Worm (Caenorhabditis elegans) whole organism, L4 larva: Measurements from ENCODE around the gene skat-1.
A peak's percentile ranks its signal among the peaks of the same experiment; 100 is the strongest.

Experiments used
- F10B5.3 ChIP-seq: sonication (generic microtip); optimal IDR thresholded peaks from 2 replicates; lab custom pipeline; 2016; ENCODE audit warnings: mild to moderate bottlenecking, missing genetic modification characterization, missing compliant biosample characterization
- F26F4.8 ChIP-seq: fragments of 200-800 bp; sonication (Bioruptor generic); conservative IDR thresholded peaks from 2 replicates; pipeline ENCODE4 v1.3.6; 2022; ENCODE audit warnings: missing genetic modification characterization, missing compliant biosample characterization
- aha-1 ChIP-seq: fragments of 150-350 bp; peaks from one replicate; lab custom pipeline; 2014; ENCODE audit warnings: missing biosample characterization, missing genetic modification characterization
- ama-1 ChIP-seq: fragments of 150-350 bp; optimal IDR thresholded peaks from 2 replicates; lab custom pipeline; 2014; ENCODE audit warnings: inconsistent platforms, mixed read lengths
- ceh-28 ChIP-seq: fragments of 150-350 bp; optimal IDR thresholded peaks from 2 replicates; lab custom pipeline; 2014; ENCODE audit warnings: missing biosample characterization, missing genetic modification reagents, missing genetic modification characterization
- ceh-32 ChIP-seq: sonication (generic microtip); optimal IDR thresholded peaks from 2 replicates; lab custom pipeline; 2016; ENCODE audit warnings: mild to moderate bottlenecking, missing genetic modification characterization, missing compliant biosample characterization; ENCODE audit not compliant: poor library complexity
- ces-1 ChIP-seq: fragments of 150-350 bp; sonication (generic microtip); optimal IDR thresholded peaks from 4 replicates; lab custom pipeline; 2014; ENCODE audit warnings: missing biosample characterization, missing genetic modification reagents, missing genetic modification characterization
- cey-2 ChIP-seq: sonication (generic microtip); optimal IDR thresholded peaks from 3 replicates; lab custom pipeline; 2017; ENCODE audit warnings: missing genetic modification characterization, mild to moderate bottlenecking, missing compliant biosample characterization, antibody characterized with exemption, borderline replicate concordance; ENCODE audit not compliant: insufficient read depth
- ctbp-1 ChIP-seq: fragments of 200-800 bp; sonication (Bioruptor generic); IDR thresholded peaks from 2 replicates; pipeline ENCODE4 v1.3.6; 2022; ENCODE audit warnings: missing genetic modification reagents, missing genetic modification characterization, missing compliant biosample characterization
- fkh-10 ChIP-seq: fragments of 150-350 bp; optimal IDR thresholded peaks from 2 replicates; lab custom pipeline; 2014; ENCODE audit warnings: missing biosample characterization, missing genetic modification reagents, missing genetic modification characterization
- gei-8 ChIP-seq: fragments of 200-800 bp; sonication (Bioruptor generic); optimal IDR thresholded peaks from 2 replicates; lab custom pipeline; 2018; ENCODE audit warnings: mild to moderate bottlenecking, missing genetic modification characterization, missing compliant biosample characterization
- hlh-11 ChIP-seq: fragments of 200-800 bp; sonication (Bioruptor generic); optimal IDR thresholded peaks from 2 replicates; lab custom pipeline; 2018; ENCODE audit warnings: mild to moderate bottlenecking, missing genetic modification characterization, missing compliant biosample characterization
- hlh-30 ChIP-seq: sonication (generic microtip); optimal IDR thresholded peaks from 2 replicates; lab custom pipeline; 2017; ENCODE audit warnings: antibody characterized with exemption, mild to moderate bottlenecking, missing genetic modification characterization, missing compliant biosample characterization; ENCODE audit not compliant: insufficient read depth
- lim-7 ChIP-seq: fragments of 200-800 bp; sonication (Bioruptor generic); IDR thresholded peaks from 2 replicates; pipeline ENCODE4 v1.3.6; 2022; ENCODE audit warnings: missing genetic modification characterization, missing compliant biosample characterization
- lin-1 ChIP-seq: fragments of 200-800 bp; sonication (Bioruptor generic); IDR thresholded peaks from 2 replicates; pipeline ENCODE4 v1.3.6; 2022; ENCODE audit warnings: missing genetic modification reagents, missing genetic modification characterization, missing compliant biosample characterization
- lin-13 ChIP-seq: fragments of 150-350 bp; optimal IDR thresholded peaks from 2 replicates; lab custom pipeline; 2014; ENCODE audit warnings: missing biosample characterization, missing genetic modification reagents, missing genetic modification characterization
- lin-15B ChIP-seq: fragments of 150-350 bp; sonication (generic microtip); optimal IDR thresholded peaks from 3 replicates; lab custom pipeline; 2014; ENCODE audit warnings: missing biosample characterization, missing genetic modification characterization
- lin-39 ChIP-seq: fragments of 150-350 bp; optimal IDR thresholded peaks from 2 replicates; lab custom pipeline; 2014; ENCODE audit warnings: missing biosample characterization, missing genetic modification reagents, missing genetic modification characterization
- lsy-2 ChIP-seq, 2 experiments: fragments of 150-350 bp in 1 of 2; sonication (generic microtip) in 1 of 2; optimal IDR thresholded peaks; 2 replicates each; lab custom pipeline; 2014 to 2017; ENCODE audit warnings: missing biosample characterization in 2 of 2, missing genetic modification characterization in 2 of 2
- madf-5 ChIP-seq, 2 experiments: fragments of 200-800 bp; sonication (Bioruptor generic); IDR thresholded peaks; 2 replicates each; pipeline ENCODE4 v1.3.6; 2022; ENCODE audit warnings: missing compliant biosample characterization in 2 of 2, missing genetic modification characterization in 2 of 2
- mdt-29 ChIP-seq: fragments of 200-800 bp; sonication (Bioruptor generic); IDR thresholded peaks from 2 replicates; pipeline ENCODE4 v1.3.6; 2022; ENCODE audit warnings: missing genetic modification reagents, missing genetic modification characterization, missing compliant biosample characterization
- mes-2 ChIP-seq: sonication (generic microtip); optimal IDR thresholded peaks from 2 replicates; lab custom pipeline; 2016; ENCODE audit warnings: missing genotype, mild to moderate bottlenecking, missing genetic modification characterization, missing compliant biosample characterization; ENCODE audit not compliant: poor library complexity, severe bottlenecking
- mxl-2 ChIP-seq: fragments of 200-800 bp; sonication (Bioruptor generic); conservative IDR thresholded peaks from 2 replicates; pipeline ENCODE4 v1.3.6; 2022; ENCODE audit warnings: missing genetic modification reagents, missing genetic modification characterization, missing compliant biosample characterization
- mxl-3 ChIP-seq: fragments of 200-800 bp; sonication (Bioruptor generic); optimal IDR thresholded peaks from 2 replicates; lab custom pipeline; 2018; ENCODE audit warnings: mild to moderate bottlenecking, missing genetic modification characterization, missing compliant biosample characterization
- nhr-11 ChIP-seq: fragments of 150-350 bp; optimal IDR thresholded peaks from 2 replicates; lab custom pipeline; 2014; ENCODE audit warnings: missing biosample characterization, missing genetic modification characterization
- nhr-25 ChIP-seq: sonication (generic microtip); optimal IDR thresholded peaks from 2 replicates; lab custom pipeline; 2017; ENCODE audit warnings: missing genetic modification characterization, mild to moderate bottlenecking, missing compliant biosample characterization, antibody characterized with exemption, moderate library complexity, borderline replicate concordance; ENCODE audit not compliant: insufficient read depth
- nhr-28 ChIP-seq: fragments of 150-350 bp; optimal IDR thresholded peaks from 2 replicates; lab custom pipeline; 2014; ENCODE audit warnings: missing biosample characterization, missing genetic modification characterization
- nhr-48 ChIP-seq: sonication (generic microtip); optimal IDR thresholded peaks from 2 replicates; lab custom pipeline; 2016; ENCODE audit warnings: mild to moderate bottlenecking, missing genetic modification characterization, missing compliant biosample characterization
- nhr-6 ChIP-seq: fragments of 150-350 bp; optimal IDR thresholded peaks from 2 replicates; lab custom pipeline; 2014; ENCODE audit warnings: missing biosample characterization, missing genetic modification characterization
- nhr-76 ChIP-seq: fragments of 150-350 bp; optimal IDR thresholded peaks from 2 replicates; lab custom pipeline; 2014; ENCODE audit warnings: missing biosample characterization, missing genetic modification characterization
- nhr-77 ChIP-seq: fragments of 150-350 bp; optimal IDR thresholded peaks from 2 replicates; lab custom pipeline; 2014; ENCODE audit warnings: missing biosample characterization, missing genetic modification characterization
- pha-4 ChIP-seq, 2 experiments: fragments of 150-350 bp in 1 of 2; fragments of 200-800 bp in 1 of 2; sonication (Bioruptor generic) in 1 of 2; IDR thresholded peaks in 1 of 2; optimal IDR thresholded peaks in 1 of 2; 2 replicates each; pipeline versions ENCODE4 v1.3.6 to Lab custom; 2014 to 2022; ENCODE audit warnings: missing genetic modification characterization in 2 of 2, missing genetic modification reagents in 2 of 2, missing biosample characterization in 1 of 2, missing compliant biosample characterization in 1 of 2
- php-3 ChIP-seq: fragments of 200-800 bp; sonication (Bioruptor generic); IDR thresholded peaks from 2 replicates; pipeline ENCODE4 v1.3.6; 2022; ENCODE audit warnings: missing genetic modification reagents, missing genetic modification characterization, missing compliant biosample characterization
- rbr-2 ChIP-seq: sonication (generic microtip); optimal IDR thresholded peaks from 2 replicates; lab custom pipeline; 2016; ENCODE audit warnings: missing genotype, missing genetic modification characterization, missing compliant biosample characterization
- set-16 ChIP-seq: fragments of 200-800 bp; sonication (Bioruptor generic); IDR thresholded peaks from 2 replicates; pipeline ENCODE4 v1.3.6; 2022; ENCODE audit warnings: missing genetic modification reagents, missing genetic modification characterization, missing compliant biosample characterization
- spr-1 ChIP-seq: sonication (generic microtip); optimal IDR thresholded peaks from 2 replicates; lab custom pipeline; 2016; ENCODE audit warnings: mild to moderate bottlenecking, missing genetic modification characterization, missing compliant biosample characterization
- spr-3 ChIP-seq: fragments of 200-800 bp; sonication (Bioruptor generic); optimal IDR thresholded peaks from 2 replicates; lab custom pipeline; 2018; ENCODE audit warnings: mild to moderate bottlenecking, missing genetic modification characterization, missing compliant biosample characterization
- tag-97 ChIP-seq: fragments of 200-800 bp; sonication (Bioruptor generic); IDR thresholded peaks from 2 replicates; pipeline ENCODE4 v1.3.6; 2022; ENCODE audit warnings: missing genetic modification characterization, missing compliant biosample characterization
- unc-62 ChIP-seq, 3 experiments: fragments of 150-350 bp in 1 of 3; sonication (generic microtip); optimal IDR thresholded peaks in 2 of 3; peaks in 1 of 3; 1 replicate in 1 of 3; 2 replicates in 2 of 3; lab custom pipeline; 2014 to 2017; ENCODE audit warnings: missing biosample characterization in 3 of 3, missing genetic modification characterization in 3 of 3, missing genetic modification reagents in 3 of 3, missing genotype in 1 of 3
- vab-7 ChIP-seq: fragments of 200-800 bp; sonication (Bioruptor generic); IDR thresholded peaks from 2 replicates; pipeline ENCODE4 v1.3.6; 2022; ENCODE audit warnings: missing genetic modification reagents, missing genetic modification characterization, missing compliant biosample characterization
- zfp-2 ChIP-seq: sonication (generic microtip); optimal IDR thresholded peaks from 2 replicates; lab custom pipeline; 2016; ENCODE audit warnings: mild to moderate bottlenecking, missing genetic modification characterization, missing compliant biosample characterization
- zfp-3 ChIP-seq: fragments of 200-800 bp; sonication (Bioruptor generic); conservative IDR thresholded peaks from 2 replicates; pipeline ENCODE4 v1.3.6; 2022; ENCODE audit warnings: missing genetic modification reagents, missing genetic modification characterization, missing compliant biosample characterization
- zip-11 ChIP-seq: fragments of 200-800 bp; sonication (Bioruptor generic); IDR thresholded peaks from 2 replicates; pipeline ENCODE4 v1.3.6; 2022; ENCODE audit warnings: missing genetic modification characterization, missing compliant biosample characterization
- zip-2 ChIP-seq: fragments of 150-350 bp; optimal IDR thresholded peaks from 2 replicates; lab custom pipeline; 2014; ENCODE audit warnings: missing biosample characterization, missing genetic modification characterization
- ztf-11 ChIP-seq: fragments of 150-350 bp; optimal IDR thresholded peaks from 2 replicates; lab custom pipeline; 2014; ENCODE audit warnings: missing biosample characterization, missing genetic modification characterization

Gene skat-1

ce11 chrIII:8983811-8984210 is 12.8 kb downstream of the skat-1 start (continued):
- no peak for TF ChIP-seq ctbp-1 (GFP tag; lab: Robert Waterston, UW)
- TF ChIP-seq, all 104 proteins: peak for 16

ce11 chrIII:8983135-8983534 is 13.5 kb downstream of the skat-1 start:
- TF ChIP-seq nhr-25 (tag; lab: Kevin White, UChicago) (peak; percentile 41), hlh-11 (tag; lab: Kevin White, UChicago) (no peak), tag-97 (GFP tag; lab: Robert Waterston, UW) (no peak), mxl-3 (GFP tag; lab: Kevin White, UChicago) (peak; percentile 6), vab-7 (GFP tag; lab: Robert Waterston, UW) (no peak), nhr-48 (no peak), set-16 (GFP tag; lab: Robert Waterston, UW) (no peak), ceh-28 (tag; lab: Kevin White, UChicago) (no peak), spr-1 (tag; lab: Kevin White, UChicago) (no peak), fkh-10 (GFP tag; lab: Kevin White, UChicago) (no peak), unc-62 (GFP tag; optimal IDR thresholded peaks at IDR 0.05 in 1 of 2; lab: Kevin White, UChicago) (peak in 1 of 2 experiments; percentile 96), unc-62 (tag; optimal IDR thresholded peaks at IDR 0.05; lab: Kevin White, UChicago) (no peak), zip-11 (GFP tag; lab: Robert Waterston, UW) (no peak), pha-4 (GFP tag; IDR thresholded peaks at IDR 0.05; lab: Robert Waterston, UW) (no peak), pha-4 (tag; optimal IDR thresholded peaks at IDR 0.05; lab: Kevin White, UChicago) (no peak), nhr-28 (peak; percentile 19), ctbp-1 (GFP tag; lab: Robert Waterston, UW) (0 out of 2 replicates have a peak, but pooled peaks have one; percentile 11)

DNA sequence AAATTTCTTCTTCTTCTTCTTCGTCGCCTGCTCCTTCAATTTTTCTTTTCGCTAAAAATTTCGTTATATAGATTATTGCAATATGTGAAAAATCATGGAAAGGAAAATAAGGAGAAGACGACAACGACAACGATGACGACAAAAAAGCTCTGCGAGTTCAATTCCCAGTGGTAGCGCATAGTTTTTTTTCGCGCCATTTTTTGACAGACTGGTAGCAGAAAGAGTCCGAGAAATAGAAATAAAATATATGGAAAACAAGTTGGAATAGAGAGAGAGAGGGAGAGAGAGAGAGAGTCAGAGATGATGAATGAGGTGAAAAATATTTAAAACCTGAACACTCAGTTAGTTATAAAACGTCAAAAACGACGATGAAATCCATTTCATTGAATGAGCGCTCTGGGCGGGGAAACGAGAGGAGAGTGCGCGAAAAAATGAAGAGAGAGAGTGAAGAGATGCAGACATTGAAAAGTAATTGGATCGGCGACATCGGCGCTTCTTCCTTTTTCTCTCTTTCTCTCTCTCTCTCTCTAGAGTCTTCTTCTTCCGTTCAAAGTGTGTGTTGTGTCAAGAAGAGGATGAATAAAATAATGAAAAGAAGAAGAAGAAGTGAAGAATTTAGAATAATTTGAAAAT is 14.6 kb downstream of the skat-1 start, which contains the start of gene pde-2:
Gene pde-2 (minus strand): TSS at position 51 of the 633 bp plus-strand sequence.
- peak; percentile 52 for TF ChIP-seq rbr-2 (tag; lab: Kevin White, UChicago)
- no peak for TF ChIP-seq ama-1
- TF ChIP-seq spr-3 (GFP tag; lab: Kevin White, UChicago): no peak
- no peak for TF ChIP-seq F26F4.8 (GFP tag; lab: Robert Waterston, UW)
- TF ChIP-seq pha-4 (GFP tag; IDR thresholded peaks at IDR 0.05; lab: Robert Waterston, UW): no peak; the same call in 1 of the 2 replicates
- TF ChIP-seq pha-4 (tag; optimal IDR thresholded peaks at IDR 0.05; lab: Kevin White, UChicago): no peak
- TF ChIP-seq nhr-77 (tag; lab: Kevin White, UChicago): no peak
- no peak for TF ChIP-seq php-3
- TF ChIP-seq nhr-11 (tag; lab: Kevin White, UChicago): peak; percentile 41
- no peak; the same call in 1 of the 2 replicates for TF ChIP-seq zfp-3 (GFP tag; lab: Robert Waterston, UW)
- no peak for TF ChIP-seq mxl-2 (GFP tag; lab: Robert Waterston, UW)
- TF ChIP-seq ceh-32 (tag; lab: Kevin White, UChicago): no peak
- no peak for TF ChIP-seq zfp-2 (tag; lab: Kevin White, UChicago)
- TF ChIP-seq lin-39: no peak
- TF ChIP-seq mdt-29: no peak
- no peak for TF ChIP-seq lin-15B (tag; lab: Kevin White, UChicago)
- peak; percentile 78 for TF ChIP-seq aha-1 (tag; lab: Kevin White, UChicago)
- no peak for TF ChIP-seq ztf-11
- peak; percentile 51 for TF ChIP-seq ces-1 (GFP tag; lab: Kevin White, UChicago)
- no peak for TF ChIP-seq lin-1
- TF ChIP-seq lim-7 (GFP tag; lab: Robert Waterston, UW): no peak
- TF ChIP-seq nhr-76 (tag; lab: Kevin White, UChicago): no peak
- TF ChIP-seq ceh-28 (tag; lab: Kevin White, UChicago): no peak
- peak; percentile 41 for TF ChIP-seq mes-2 (tag; lab: Kevin White, UChicago)
- no peak for TF ChIP-seq lin-13 (GFP tag; lab: Kevin White, UChicago)
- TF ChIP-seq cey-2 (tag; lab: Kevin White, UChicago): no peak
- TF ChIP-seq nhr-6 (tag; lab: Kevin White, UChicago): no peak
- TF ChIP-seq gei-8: no peak
- no peak for TF ChIP-seq madf-5 (GFP tag; IDR thresholded peaks at IDR 0.05; lab: Robert Waterston, UW)
- TF ChIP-seq hlh-30 (tag; lab: Kevin White, UChicago): peak; percentile 32
- TF ChIP-seq F10B5.3 (tag; lab: Kevin White, UChicago): no peak
- peak in 1 of 2 experiments; percentile 76 for TF ChIP-seq lsy-2 (tag; optimal IDR thresholded peaks at IDR 0.05; lab: Kevin White, UChicago)
- no peak for TF ChIP-seq zip-2 (tag; lab: Kevin White, UChicago)
